Fruit fly (Drosophila melanogaster) whole organism, embryonic: ENCODE results near the gene CG17202.

Experiments
- BEAF-32 ChIP-seq: fragments of 200-800 bp; sonication (Bioruptor generic); optimal IDR thresholded peaks from 3 replicates; lab custom pipeline; 2017; ENCODE audit warnings: missing biosample characterization, missing genetic modification characterization, mild to moderate bottlenecking, moderate library complexity, missing genetic modification reagents
- Bteb2 ChIP-seq: fragments of 200-800 bp; sonication (Bioruptor generic); optimal IDR thresholded peaks from 2 replicates; lab custom pipeline; 2016; ENCODE audit warnings: missing biosample characterization, missing genetic modification characterization
- CG10321 ChIP-seq: fragments of 200-800 bp; sonication (Bioruptor generic); IDR thresholded peaks from 2 replicates; pipeline ENCODE4 v1.3.6; 2022; ENCODE audit warnings: missing biosample characterization, missing genetic modification characterization
- CG12155 ChIP-seq: fragments of 200-800 bp; sonication (Bioruptor generic); optimal IDR thresholded peaks from 3 replicates; lab custom pipeline; 2016; ENCODE audit warnings: missing biosample characterization, missing genetic modification characterization
- CG13424 ChIP-seq: fragments of 200-800 bp; sonication (Bioruptor generic); optimal IDR thresholded peaks from 2 replicates; lab custom pipeline; 2019; ENCODE audit warnings: missing biosample characterization, mild to moderate bottlenecking, missing genetic modification characterization, moderate library complexity
- CG14667 ChIP-seq: fragments of 200-800 bp; sonication (Bioruptor generic); IDR thresholded peaks from 2 replicates; pipeline ENCODE4 v1.3.6; 2022; ENCODE audit warnings: missing biosample characterization, missing genetic modification characterization
- CG14965 ChIP-seq: fragments of 200-800 bp; sonication (Bioruptor generic); optimal IDR thresholded peaks from 2 replicates; lab custom pipeline; 2016; ENCODE audit warnings: missing biosample characterization, missing genetic modification characterization, borderline replicate concordance
- CG2712 ChIP-seq: fragments of 200-800 bp; optimal IDR thresholded peaks from 3 replicates; lab custom pipeline; 2019; ENCODE audit warnings: missing biosample characterization, mild to moderate bottlenecking, missing genetic modification characterization, moderate library complexity
- CG2889 ChIP-seq: fragments of 200-800 bp; sonication (Bioruptor generic); IDR thresholded peaks from 3 replicates; pipeline ENCODE4 v1.3.6; 2022; ENCODE audit warnings: missing biosample characterization, missing genetic modification characterization
- CG33557 ChIP-seq: fragments of 200-800 bp; sonication (Bioruptor generic); optimal IDR thresholded peaks from 2 replicates; lab custom pipeline; 2019; ENCODE audit warnings: missing biosample characterization, mild to moderate bottlenecking, missing genetic modification characterization, moderate library complexity
- CG3726 ChIP-seq: fragments of 200-800 bp; sonication (Bioruptor generic); IDR thresholded peaks from 3 replicates; pipeline ENCODE4, ENCODE4 v1.3.6; 2022; ENCODE audit warnings: missing biosample characterization, missing genetic modification characterization
- CG4282 ChIP-seq: fragments of 200-800 bp; sonication (Bioruptor generic); optimal IDR thresholded peaks from 2 replicates; lab custom pipeline; 2016; ENCODE audit warnings: missing biosample characterization, missing genetic modification characterization
- CG4617 ChIP-seq: fragments of 200-800 bp; sonication (Bioruptor generic); optimal IDR thresholded peaks from 3 replicates; lab custom pipeline; 2016; ENCODE audit warnings: missing biosample characterization, missing genetic modification characterization, borderline replicate concordance
- CG5953 ChIP-seq: fragments of 200-800 bp; sonication (Bioruptor generic); IDR thresholded peaks from 2 replicates; pipeline ENCODE4 v1.3.6; 2022; ENCODE audit warnings: missing biosample characterization, missing genetic modification characterization
- CG6254 ChIP-seq: fragments of 200-800 bp; sonication (Bioruptor generic); optimal IDR thresholded peaks from 3 replicates; lab custom pipeline; 2017; ENCODE audit warnings: mild to moderate bottlenecking, missing biosample characterization, missing genetic modification reagents, missing genetic modification characterization
- CG7745 ChIP-seq: fragments of 200-800 bp; sonication (Bioruptor generic); optimal IDR thresholded peaks from 2 replicates; lab custom pipeline; 2018; ENCODE audit warnings: missing biosample characterization, mild to moderate bottlenecking, missing genetic modification characterization, moderate library complexity
- CG7786 ChIP-seq: fragments of 200-800 bp; sonication (Bioruptor generic); optimal IDR thresholded peaks from 2 replicates; lab custom pipeline; 2016; ENCODE audit warnings: missing biosample characterization, missing genetic modification characterization
- CG8924 ChIP-seq: fragments of 200-800 bp; optimal IDR thresholded peaks from 3 replicates; lab custom pipeline; 2019; ENCODE audit warnings: missing biosample characterization, mild to moderate bottlenecking, missing genetic modification characterization, moderate library complexity
- CG9876 ChIP-seq: fragments of 200-800 bp; sonication (Bioruptor generic); optimal IDR thresholded peaks from 2 replicates; lab custom pipeline; 2016; ENCODE audit warnings: missing biosample characterization, missing genetic modification characterization
- D19A ChIP-seq: fragments of 200-800 bp; optimal IDR thresholded peaks from 3 replicates; lab custom pipeline; 2019; ENCODE audit warnings: missing biosample characterization, mild to moderate bottlenecking, missing genetic modification characterization, moderate library complexity
- Dll ChIP-seq: fragments of 200-800 bp; sonication (Bioruptor generic); IDR thresholded peaks from 4 replicates; pipeline ENCODE4 v1.3.6; 2022; ENCODE audit warnings: missing biosample characterization, missing genetic modification characterization; ENCODE audit not compliant: partially characterized antibody
- E2f2 ChIP-seq: fragments of 200-800 bp; sonication (Bioruptor generic); IDR thresholded peaks from 2 replicates; pipeline ENCODE4 v1.3.6; 2022; ENCODE audit warnings: missing biosample characterization, missing genetic modification characterization
- Ets97D ChIP-seq: fragments of 200-800 bp; sonication (Bioruptor generic); optimal IDR thresholded peaks from 3 replicates; lab custom pipeline; 2016; ENCODE audit warnings: missing biosample characterization, missing genetic modification characterization
- HLH4C ChIP-seq: fragments of 200-800 bp; sonication (Bioruptor generic); IDR thresholded peaks from 3 replicates; pipeline ENCODE4 v1.3.6; 2022; ENCODE audit warnings: missing biosample characterization, missing genetic modification characterization; ENCODE audit not compliant: partially characterized antibody
- Hr3 ChIP-seq: fragments of 200-800 bp; sonication (Bioruptor generic); optimal IDR thresholded peaks from 3 replicates; lab custom pipeline; 2016; ENCODE audit warnings: missing biosample characterization, missing genetic modification characterization
- Ravus ChIP-seq: fragments of 200-800 bp; sonication (Bioruptor generic); IDR thresholded peaks from 2 replicates; pipeline ENCODE4 v1.3.6; 2022; ENCODE audit warnings: missing biosample characterization, missing genetic modification characterization
- Rfx ChIP-seq: fragments of 200-800 bp; sonication (Bioruptor generic); IDR thresholded peaks from 2 replicates; pipeline ENCODE4 v1.3.6; 2022; ENCODE audit warnings: missing biosample characterization, missing genetic modification characterization
- Sry-δ ChIP-seq: fragments of 200-800 bp; sonication (Bioruptor generic); optimal IDR thresholded peaks from 2 replicates; lab custom pipeline; 2016; ENCODE audit warnings: missing biosample characterization, missing genetic modification characterization
- Ssrp ChIP-seq: fragments of 200-800 bp; sonication (Bioruptor generic); optimal IDR thresholded peaks from 2 replicates; lab custom pipeline; 2018; ENCODE audit warnings: missing biosample characterization, mild to moderate bottlenecking, missing genetic modification characterization, moderate library complexity
- Vsx1 ChIP-seq: fragments of 200-800 bp; sonication (Bioruptor generic); optimal IDR thresholded peaks from 2 replicates; lab custom pipeline; 2017; ENCODE audit warnings: missing biosample characterization, mild to moderate bottlenecking, missing genetic modification characterization, missing genetic modification reagents
- ac ChIP-seq: fragments of 200-800 bp; sonication (Bioruptor generic); optimal IDR thresholded peaks from 3 replicates; lab custom pipeline; 2017; ENCODE audit warnings: missing biosample characterization, mild to moderate bottlenecking, missing genetic modification characterization
- bigmax ChIP-seq: fragments of 200-800 bp; sonication (Bioruptor generic); optimal IDR thresholded peaks from 2 replicates; lab custom pipeline; 2018; ENCODE audit warnings: missing biosample characterization, mild to moderate bottlenecking, missing genetic modification characterization
- br ChIP-seq: fragments of >200 bp; optimal IDR thresholded peaks from 2 replicates; lab custom pipeline; 2017
- btn ChIP-seq: fragments of 200-800 bp; sonication (Bioruptor generic); optimal IDR thresholded peaks from 2 replicates; lab custom pipeline; 2016; ENCODE audit warnings: missing biosample characterization, missing genetic modification characterization
- chinmo ChIP-seq: fragments of 200-800 bp; sonication (Bioruptor generic); IDR thresholded peaks from 4 replicates; pipeline ENCODE4 v1.3.6; 2022; ENCODE audit warnings: missing biosample characterization, missing genetic modification characterization; ENCODE audit not compliant: partially characterized antibody
- da ChIP-seq: fragments of 200-800 bp; sonication (Bioruptor generic); optimal IDR thresholded peaks from 2 replicates; lab custom pipeline; 2016; ENCODE audit warnings: missing biosample characterization, missing genetic modification characterization
- dysf ChIP-seq: fragments of 200-800 bp; sonication (Bioruptor generic); IDR thresholded peaks from 3 replicates; pipeline ENCODE4 v1.3.6; 2022; ENCODE audit warnings: missing biosample characterization, missing genetic modification characterization
- grn ChIP-seq: fragments of 200-800 bp; sonication (Bioruptor generic); optimal IDR thresholded peaks from 3 replicates; lab custom pipeline; 2017; ENCODE audit warnings: missing biosample characterization, missing genetic modification characterization
- gsb-n ChIP-seq: fragments of 200-800 bp; sonication (Bioruptor generic); optimal IDR thresholded peaks from 3 replicates; lab custom pipeline; 2018; ENCODE audit warnings: missing biosample characterization, mild to moderate bottlenecking, missing genetic modification characterization
- onecut ChIP-seq: fragments of 200-800 bp; sonication (Bioruptor generic); IDR thresholded peaks from 2 replicates; pipeline ENCODE4 v1.3.6; 2022; ENCODE audit warnings: missing biosample characterization, missing genetic modification characterization
- p53 ChIP-seq: fragments of 200-800 bp; sonication (Bioruptor generic); optimal IDR thresholded peaks from 2 replicates; lab custom pipeline; 2016; ENCODE audit warnings: missing biosample characterization, missing genetic modification characterization
- pb ChIP-seq: fragments of 200-800 bp; sonication (Bioruptor generic); optimal IDR thresholded peaks from 3 replicates; lab custom pipeline; 2016; ENCODE audit warnings: missing biosample characterization, missing genetic modification characterization
- pnt ChIP-seq: fragments of 200-800 bp; sonication (Bioruptor generic); optimal IDR thresholded peaks from 3 replicates; lab custom pipeline; 2016; ENCODE audit warnings: missing biosample characterization, missing genetic modification characterization
- psq ChIP-seq: fragments of 200-800 bp; sonication (Bioruptor generic); optimal IDR thresholded peaks from 2 replicates; lab custom pipeline; 2017; ENCODE audit warnings: missing biosample characterization, missing genetic modification characterization
- pum ChIP-seq: fragments of 200-800 bp; sonication (Bioruptor generic); optimal IDR thresholded peaks from 2 replicates; lab custom pipeline; 2016; ENCODE audit warnings: missing biosample characterization, missing genetic modification characterization
- scrt ChIP-seq: fragments of 200-800 bp; sonication (Bioruptor generic); optimal IDR thresholded peaks from 2 replicates; lab custom pipeline; 2018; ENCODE audit warnings: missing biosample characterization, mild to moderate bottlenecking, missing genetic modification characterization, moderate library complexity
- tio ChIP-seq: fragments of 200-800 bp; sonication (Bioruptor generic); optimal IDR thresholded peaks from 2 replicates; lab custom pipeline; 2017; ENCODE audit warnings: missing biosample characterization, missing genetic modification characterization, inconsistent platforms
- usp ChIP-seq: fragments of >200 bp; optimal IDR thresholded peaks from 2 replicates; lab custom pipeline; 2017; ENCODE audit warnings: missing biosample characterization, missing genetic modification characterization
- yki ChIP-seq: fragments of >200 bp; optimal IDR thresholded peaks from 3 replicates; lab custom pipeline; 2018

The CG17202 gene

DNA sequence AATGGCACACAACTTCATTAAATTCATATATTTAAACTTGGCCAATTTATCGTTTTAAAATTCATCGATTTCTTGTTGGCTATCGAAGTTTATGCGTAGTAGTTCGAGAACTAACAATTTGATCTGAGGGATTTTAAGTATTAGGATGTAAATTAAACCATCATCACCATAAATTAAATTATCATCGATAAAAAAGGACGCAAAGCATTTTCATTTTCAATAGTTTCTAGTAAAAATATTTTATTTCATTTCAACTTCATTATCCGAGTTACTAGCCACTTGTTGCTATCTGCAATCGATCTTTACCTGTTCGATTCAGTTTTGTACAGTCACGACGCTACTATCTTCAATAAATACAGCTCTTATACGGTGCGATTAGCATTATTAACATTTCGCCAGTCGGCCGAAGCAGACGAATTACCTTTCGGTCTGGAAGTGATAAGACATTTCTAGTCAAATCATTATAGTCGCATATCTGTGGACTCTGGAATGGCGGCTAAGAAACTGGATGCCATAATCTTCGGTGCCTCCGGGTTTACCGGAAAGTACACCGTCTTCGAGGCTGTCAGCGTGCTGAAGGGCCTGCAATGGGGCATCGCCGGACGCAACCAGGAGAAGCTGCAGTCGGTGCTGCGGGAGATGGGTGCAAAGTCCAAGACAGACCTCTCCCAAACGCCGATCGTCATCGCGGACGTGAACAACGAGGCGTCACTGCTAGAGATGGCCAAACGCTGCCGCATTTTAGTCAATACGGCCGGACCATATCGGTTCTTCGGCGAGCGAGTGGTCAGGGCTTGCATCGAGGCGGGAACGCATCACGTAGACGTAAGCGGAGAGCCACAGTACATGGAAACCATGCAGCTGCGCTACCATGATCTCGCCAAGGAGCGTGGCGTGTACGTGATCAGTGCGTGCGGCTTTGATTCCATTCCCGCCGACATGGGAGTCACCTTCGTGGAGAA lies 16.1 kb upstream of the CG17202 start, which contains the start of gene CG5167 (continued):
- peak; percentile 9 for TF ChIP-seq Vsx1
- TF ChIP-seq CG2712: peak; percentile 64
- 0 out of 4 replicates have a peak, but pooled peaks have one; percentile 25 for TF ChIP-seq chinmo (GFP tag; lab: Robert Waterston, UW)
- no peak for TF ChIP-seq CG10321 (GFP tag; lab: Robert Waterston, UW)
- no peak for TF ChIP-seq br (lab: Kevin White, UChicago)
- no peak for TF ChIP-seq p53 (GFP tag; lab: Kevin White, UChicago)
- peak; percentile 93 for TF ChIP-seq grn (GFP tag; lab: Kevin White, UChicago)
- TF ChIP-seq CG13424 (tag; lab: Kevin White, UChicago): peak; percentile 63
- TF ChIP-seq gsb-n (tag; lab: Kevin White, UChicago): peak; percentile 7
- no peak for TF ChIP-seq CG14667 (GFP tag; lab: Robert Waterston, UW)
- TF ChIP-seq E2f2: peak; percentile 50; the same call in 1 of the 2 replicates
- TF ChIP-seq tio: no peak
- no peak for TF ChIP-seq Hr3 (GFP tag; lab: Kevin White, UChicago)
- peak; percentile 23; the same call in 1 of the 2 replicates for TF ChIP-seq onecut (GFP tag; lab: Robert Waterston, UW)
- TF ChIP-seq Ets97D (GFP tag; lab: Kevin White, UChicago): no peak
- no peak for TF ChIP-seq psq (GFP tag; lab: Kevin White, UChicago)
- no peak for TF ChIP-seq CG2889 (GFP tag; lab: Robert Waterston, UW)
- TF ChIP-seq CG3726 (GFP tag; lab: Robert Waterston, UW): no peak
- no peak for TF ChIP-seq pnt
- TF ChIP-seq CG4282 (GFP tag; lab: Kevin White, UChicago): peak; percentile 18
- no peak for TF ChIP-seq Rfx (GFP tag; lab: Robert Waterston, UW)
- peak; percentile 63 for TF ChIP-seq CG8924 (tag; lab: Kevin White, UChicago)
- no peak for TF ChIP-seq pum (GFP tag; lab: Kevin White, UChicago)
- TF ChIP-seq CG4617: no peak
- no peak for TF ChIP-seq CG5953 (GFP tag; lab: Robert Waterston, UW)
- TF ChIP-seq D19A (tag; lab: Kevin White, UChicago): peak; percentile 51
- peak; percentile 38 for TF ChIP-seq CG12155 (GFP tag; lab: Kevin White, UChicago)
- TF ChIP-seq scrt (GFP tag; lab: Kevin White, UChicago): peak; percentile 27
- no peak for TF ChIP-seq CG6254 (GFP tag; lab: Kevin White, UChicago)
- TF ChIP-seq Ravus (GFP tag; lab: Robert Waterston, UW): no peak
- TF ChIP-seq pb (GFP tag; lab: Kevin White, UChicago): no peak
- peak; percentile 39; the same call in 2 of the 3 replicates for TF ChIP-seq HLH4C (GFP tag; lab: Robert Waterston, UW)
- TF ChIP-seq da: no peak
- TF ChIP-seq usp (GFP tag; lab: Kevin White, UChicago): no peak
- no peak for TF ChIP-seq Bteb2 (GFP tag; lab: Kevin White, UChicago)
- TF ChIP-seq ac: no peak
- no peak for TF ChIP-seq CG7786
- TF ChIP-seq CG33557 (GFP tag; lab: Kevin White, UChicago): peak; percentile 19
- TF ChIP-seq CG14965: no peak
- peak; percentile 38 for TF ChIP-seq BEAF-32 (GFP tag; lab: Kevin White, UChicago)
- 0 out of 3 replicates have a peak, but pooled peaks have one; percentile 22 for TF ChIP-seq dysf (GFP tag; lab: Robert Waterston, UW)
- no peak for TF ChIP-seq CG9876 (GFP tag; lab: Kevin White, UChicago)
- TF ChIP-seq yki (lab: Kevin White, UChicago): no peak
- no peak for TF ChIP-seq btn (GFP tag; lab: Kevin White, UChicago)
- peak; percentile 14 for TF ChIP-seq Ssrp (tag; lab: Kevin White, UChicago)
- TF ChIP-seq Dll (GFP tag; lab: Robert Waterston, UW): peak; percentile 25; the same call in 1 of the 4 replicates
- TF ChIP-seq Sry-δ: peak; percentile 45
- no peak for TF ChIP-seq CG7745 (tag; lab: Kevin White, UChicago)
- no peak for TF ChIP-seq bigmax (GFP tag; lab: Kevin White, UChicago)
